Worm (Caenorhabditis elegans) whole organism, young adult: ENCODE results near the gene sru-4.

Source experiments
- B0019.2 ChIP-seq: fragments of 200-800 bp; sonication (Bioruptor generic); conservative IDR thresholded peaks from 2 replicates; pipeline ENCODE4 v1.3.6; 2022; ENCODE audit warnings: missing genetic modification reagents, missing genetic modification characterization, missing compliant biosample characterization
- B0336.3 ChIP-seq: fragments of 200-800 bp; sonication (Bioruptor generic); IDR thresholded peaks from 2 replicates; pipeline ENCODE4 v1.3.6; 2022; ENCODE audit warnings: missing genetic modification characterization, missing compliant biosample characterization
- C06A6.2 ChIP-seq: fragments of 200-800 bp; sonication (Bioruptor generic); conservative IDR thresholded peaks from 2 replicates; pipeline ENCODE4 v1.3.6; 2022; ENCODE audit warnings: missing genetic modification characterization, missing compliant biosample characterization
- F23B12.7 ChIP-seq: sonication (generic microtip); optimal IDR thresholded peaks from 2 replicates; lab custom pipeline; 2017; ENCODE audit warnings: missing genetic modification characterization, mild to moderate bottlenecking, missing compliant biosample characterization, antibody characterized with exemption, moderate library complexity; ENCODE audit not compliant: insufficient read depth
- F33H1.4 ChIP-seq: fragments of 200-800 bp; sonication (Bioruptor generic); IDR thresholded peaks from 2 replicates; pipeline ENCODE4 v1.3.6; 2022; ENCODE audit warnings: missing genetic modification reagents, missing genetic modification characterization, missing compliant biosample characterization
- F37B4.10 ChIP-seq: fragments of 200-800 bp; sonication (Bioruptor generic); IDR thresholded peaks from 2 replicates; pipeline ENCODE4 v1.3.6; 2022; ENCODE audit warnings: missing genetic modification characterization, missing compliant biosample characterization
- F49E8.2 ChIP-seq: sonication (generic microtip); optimal IDR thresholded peaks from 3 replicates; lab custom pipeline; 2017; ENCODE audit warnings: missing genetic modification characterization, mild to moderate bottlenecking, missing compliant biosample characterization, antibody characterized with exemption, moderate library complexity; ENCODE audit not compliant: insufficient read depth
- T07F8.4 ChIP-seq: sonication (generic microtip); optimal IDR thresholded peaks from 2 replicates; lab custom pipeline; 2016; ENCODE audit warnings: mild to moderate bottlenecking, missing genetic modification characterization, moderate library complexity, missing compliant biosample characterization
- Y56A3A.18 ChIP-seq: fragments of 200-800 bp; sonication (Bioruptor generic); IDR thresholded peaks from 2 replicates; pipeline ENCODE4 v1.3.6; 2022; ENCODE audit warnings: missing genetic modification reagents, missing genetic modification characterization, missing compliant biosample characterization
- Y67H2A.10 ChIP-seq: fragments of 200-800 bp; sonication (Bioruptor generic); conservative IDR thresholded peaks from 2 replicates; pipeline ENCODE4 v1.3.6; 2022; ENCODE audit warnings: missing genetic modification reagents, missing genetic modification characterization, missing compliant biosample characterization
- ZK185.1 ChIP-seq: sonication (generic microtip); optimal IDR thresholded peaks from 2 replicates; lab custom pipeline; 2016; ENCODE audit warnings: mild to moderate bottlenecking, missing genetic modification characterization, missing compliant biosample characterization; ENCODE audit not compliant: poor library complexity, severe bottlenecking
- aptf-2 ChIP-seq: fragments of 200-800 bp; sonication (Bioruptor generic); conservative IDR thresholded peaks from 2 replicates; pipeline ENCODE4 v1.3.6; 2022; ENCODE audit warnings: missing genetic modification reagents, missing genetic modification characterization, missing compliant biosample characterization
- aptf-3 ChIP-seq: fragments of 200-800 bp; sonication (Bioruptor generic); IDR thresholded peaks from 2 replicates; pipeline ENCODE4 v1.3.6; 2022; ENCODE audit warnings: missing genetic modification characterization, missing compliant biosample characterization
- bed-2 ChIP-seq: fragments of 200-800 bp; sonication (Bioruptor generic); IDR thresholded peaks from 2 replicates; pipeline ENCODE4 v1.3.6; 2022; ENCODE audit warnings: missing genetic modification reagents, missing genetic modification characterization, missing compliant biosample characterization
- ccch-3 ChIP-seq: fragments of 200-800 bp; sonication (Bioruptor generic); optimal IDR thresholded peaks from 2 replicates; lab custom pipeline; 2018; ENCODE audit warnings: mild to moderate bottlenecking, missing genetic modification characterization, missing compliant biosample characterization
- die-1 ChIP-seq: sonication (generic microtip); optimal IDR thresholded peaks from 2 replicates; lab custom pipeline; 2016; ENCODE audit warnings: missing genotype, mild to moderate bottlenecking, missing genetic modification characterization, missing compliant biosample characterization
- dox-1 ChIP-seq: fragments of 200-800 bp; sonication (Bioruptor generic); IDR thresholded peaks from 2 replicates; pipeline ENCODE4 v1.3.6; 2022; ENCODE audit warnings: missing genetic modification reagents, missing genetic modification characterization, missing compliant biosample characterization
- efl-1 ChIP-seq: fragments of 150-350 bp; optimal IDR thresholded peaks from 2 replicates; lab custom pipeline; 2014; ENCODE audit warnings: missing biosample characterization, missing genetic modification reagents, missing genetic modification characterization
- egl-18 ChIP-seq: fragments of 200-800 bp; sonication (Bioruptor generic); IDR thresholded peaks from 2 replicates; pipeline ENCODE4 v1.3.6; 2022; ENCODE audit warnings: missing genetic modification reagents, missing genetic modification characterization, missing compliant biosample characterization
- egrh-3 ChIP-seq: fragments of 200-800 bp; sonication (Bioruptor generic); IDR thresholded peaks from 2 replicates; pipeline ENCODE4 v1.3.6; 2022; ENCODE audit warnings: missing genetic modification reagents, missing genetic modification characterization, missing compliant biosample characterization
- fkh-3 ChIP-seq: sonication (generic microtip); optimal IDR thresholded peaks from 2 replicates; lab custom pipeline; 2016; ENCODE audit warnings: mild to moderate bottlenecking, missing genetic modification characterization, missing compliant biosample characterization
- hlh-26 ChIP-seq: fragments of 200-800 bp; sonication (Bioruptor generic); conservative IDR thresholded peaks from 2 replicates; pipeline ENCODE4 v1.3.6; 2022; ENCODE audit warnings: missing genetic modification reagents, missing genetic modification characterization, missing compliant biosample characterization
- let-526 ChIP-seq: fragments of 200-800 bp; sonication (Bioruptor generic); IDR thresholded peaks from 2 replicates; pipeline ENCODE4 v1.3.6; 2022; ENCODE audit warnings: missing genetic modification reagents, missing genetic modification characterization, missing compliant biosample characterization
- lin-26 ChIP-seq: fragments of 200-800 bp; sonication (Bioruptor generic); IDR thresholded peaks from 2 replicates; pipeline ENCODE4 v1.3.6; 2022; ENCODE audit warnings: missing genetic modification reagents, missing genetic modification characterization, missing compliant biosample characterization
- lin-35 ChIP-seq, 3 experiments: fragments of 150-350 bp in 2 of 3; sonication (generic microtip) in 1 of 3; optimal IDR thresholded peaks; 2 replicates each; lab custom pipeline; 2014 to 2018; ENCODE audit warnings: missing biosample characterization in 3 of 3, missing genetic modification characterization in 3 of 3, missing genetic modification reagents in 3 of 3
- lin-40 ChIP-seq: sonication (generic microtip); optimal IDR thresholded peaks from 2 replicates; lab custom pipeline; 2016; ENCODE audit warnings: missing genetic modification characterization, mild to moderate bottlenecking, missing compliant biosample characterization, missing genotype, missing genetic modification reagents
- lin-54 ChIP-seq: fragments of 200-800 bp; sonication (Bioruptor generic); optimal IDR thresholded peaks from 2 replicates; lab custom pipeline; 2018; ENCODE audit warnings: mild to moderate bottlenecking, missing genetic modification characterization, missing compliant biosample characterization
- lsl-1 ChIP-seq: fragments of 200-800 bp; sonication (Bioruptor generic); optimal IDR thresholded peaks from 2 replicates; lab custom pipeline; 2018; ENCODE audit warnings: mild to moderate bottlenecking, missing genetic modification characterization, moderate library complexity, missing compliant biosample characterization
- lsy-27 ChIP-seq: sonication (generic microtip); optimal IDR thresholded peaks from 2 replicates; lab custom pipeline; 2017; ENCODE audit warnings: missing genetic modification characterization, mild to moderate bottlenecking, missing compliant biosample characterization, antibody characterized with exemption, missing genotype, borderline replicate concordance; ENCODE audit not compliant: insufficient read depth
- madf-3 ChIP-seq: fragments of 200-800 bp; sonication (Bioruptor generic); IDR thresholded peaks from 2 replicates; pipeline ENCODE4 v1.3.6; 2022; ENCODE audit warnings: missing genetic modification reagents, missing genetic modification characterization, missing compliant biosample characterization
- mel-28 ChIP-seq: sonication (generic microtip); optimal IDR thresholded peaks from 2 replicates; lab custom pipeline; 2016; ENCODE audit warnings: borderline replicate concordance, mild to moderate bottlenecking, missing genetic modification characterization, missing compliant biosample characterization
- mxl-1 ChIP-seq: sonication (generic microtip); optimal IDR thresholded peaks from 2 replicates; lab custom pipeline; 2016; ENCODE audit warnings: missing genetic modification characterization, missing compliant biosample characterization
- nfya-1 ChIP-seq: sonication (generic microtip); optimal IDR thresholded peaks from 2 replicates; lab custom pipeline; 2017; ENCODE audit warnings: antibody characterized with exemption, missing compliant biosample characterization, missing genetic modification characterization, borderline replicate concordance; ENCODE audit not compliant: insufficient read depth
- nfya-2 ChIP-seq: fragments of 200-800 bp; sonication (Bioruptor generic); IDR thresholded peaks from 2 replicates; pipeline ENCODE4 v1.3.6; 2022; ENCODE audit warnings: missing genetic modification reagents, missing genetic modification characterization, missing compliant biosample characterization
- nhr-80 ChIP-seq: sonication (generic microtip); optimal IDR thresholded peaks from 2 replicates; lab custom pipeline; 2016; ENCODE audit warnings: missing genetic modification characterization, missing compliant biosample characterization
- rcor-1 ChIP-seq: fragments of 200-800 bp; sonication (Bioruptor generic); IDR thresholded peaks from 2 replicates; pipeline ENCODE4 v1.3.6; 2022; ENCODE audit warnings: missing genetic modification reagents, missing genetic modification characterization, missing compliant biosample characterization
- repo-1 ChIP-seq: sonication (generic microtip); optimal IDR thresholded peaks from 2 replicates; lab custom pipeline; 2017; ENCODE audit warnings: mild to moderate bottlenecking, missing genetic modification characterization, missing compliant biosample characterization
- rpc-1 ChIP-seq, 2 experiments: fragments of 150-350 bp in 1 of 2; sonication (generic microtip) in 1 of 2; optimal IDR thresholded peaks; 2 replicates each; lab custom pipeline; 2014 to 2018; ENCODE audit warnings: missing biosample characterization in 1 of 2, missing genetic modification characterization in 1 of 2, missing genetic modification reagents in 1 of 2, missing genotype in 1 of 2
- sdz-38 ChIP-seq: sonication (generic microtip); optimal IDR thresholded peaks from 2 replicates; lab custom pipeline; 2016; ENCODE audit warnings: missing genotype, missing genetic modification characterization, missing compliant biosample characterization
- somi-1 ChIP-seq: fragments of 200-800 bp; sonication (Bioruptor generic); optimal IDR thresholded peaks from 2 replicates; lab custom pipeline; 2018; ENCODE audit warnings: mild to moderate bottlenecking, missing genetic modification characterization, missing compliant biosample characterization
- tbp1 ChIP-seq: fragments of 200-800 bp; sonication (Bioruptor generic); optimal IDR thresholded peaks from 2 replicates; lab custom pipeline; 2018; ENCODE audit warnings: mild to moderate bottlenecking, missing genetic modification characterization, missing compliant biosample characterization
- tbx-9 ChIP-seq: sonication (generic microtip); optimal IDR thresholded peaks from 2 replicates; lab custom pipeline; 2016; ENCODE audit warnings: borderline replicate concordance, missing genetic modification characterization, inconsistent platforms, missing compliant biosample characterization
- tlf-1 ChIP-seq: fragments of 200-800 bp; sonication (Bioruptor generic); optimal IDR thresholded peaks from 2 replicates; lab custom pipeline; 2018; ENCODE audit warnings: mild to moderate bottlenecking, missing genetic modification characterization, missing compliant biosample characterization
- unc-130 ChIP-seq: sonication (generic microtip); optimal IDR thresholded peaks from 2 replicates; lab custom pipeline; 2016; ENCODE audit warnings: missing genetic modification reagents, missing genetic modification characterization, missing compliant biosample characterization
- unc-62 ChIP-seq: fragments of 150-350 bp; optimal IDR thresholded peaks from 2 replicates; lab custom pipeline; 2014; ENCODE audit warnings: missing biosample characterization, missing genetic modification reagents, missing genetic modification characterization
- ztf-18 ChIP-seq: sonication (generic microtip); optimal IDR thresholded peaks from 2 replicates; lab custom pipeline; 2016; ENCODE audit warnings: missing genotype, mild to moderate bottlenecking, missing genetic modification characterization, missing compliant biosample characterization
- ztf-26 ChIP-seq: sonication (generic microtip); optimal IDR thresholded peaks from 2 replicates; lab custom pipeline; 2017; ENCODE audit warnings: missing genetic modification characterization, missing compliant biosample characterization

The sru-4 gene

DNA sequence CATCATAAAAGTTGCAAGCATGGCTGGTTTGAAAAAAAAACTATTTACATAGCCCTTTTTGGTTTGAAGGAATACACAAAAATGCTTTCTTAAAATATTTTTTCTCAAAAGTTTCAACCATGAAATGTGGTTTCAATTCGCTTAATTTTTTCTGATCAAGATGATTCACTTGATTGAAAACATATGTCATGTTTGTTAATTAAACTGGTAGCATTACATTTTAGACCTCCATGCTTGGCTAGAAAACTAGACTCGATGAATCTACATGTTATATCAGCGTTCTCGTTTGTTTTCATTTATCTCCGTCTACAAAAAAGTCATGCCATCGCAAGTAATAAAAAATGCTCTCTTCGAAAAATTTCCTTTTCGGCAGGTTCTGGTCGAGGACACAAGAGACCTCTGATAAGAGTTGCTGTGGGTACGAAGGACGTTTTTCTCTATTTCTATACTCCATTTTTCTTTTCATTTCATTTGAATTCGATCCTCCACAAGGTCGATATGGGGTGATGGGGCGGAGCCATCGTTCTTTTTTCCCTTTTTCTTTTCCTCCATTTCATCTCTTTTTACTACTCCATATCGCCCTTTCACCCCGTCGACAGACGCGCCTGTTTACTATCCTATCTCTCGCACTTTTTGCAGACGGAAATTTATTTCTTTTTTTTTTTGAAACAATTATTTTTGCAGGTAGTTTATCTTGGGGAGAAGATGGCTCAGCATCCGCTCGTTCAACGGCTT is 27.7 kb downstream of the sru-4 start, which contains the start of gene elo-1 (continued):
- TF ChIP-seq somi-1 (GFP tag; lab: Kevin White, UChicago) (no peak), sdz-38 (tag; lab: Kevin White, UChicago) (no peak), egl-18 (no peak), tbx-9 (tag; lab: Kevin White, UChicago) (no peak), tbp1 (GFP tag; lab: Kevin White, UChicago) (peak; percentile 2), rpc-1 (optimal IDR thresholded peaks at IDR 0.05; lab: Kevin White, UChicago) (no peak), rpc-1 (tag; optimal IDR thresholded peaks at IDR 0.05; lab: Kevin White, UChicago) (no peak), fkh-3 (no peak), Y67H2A.10 (GFP tag; lab: Robert Waterston, UW) (no peak), F33H1.4 (GFP tag; lab: Robert Waterston, UW) (no peak), lin-40 (tag; lab: Kevin White, UChicago) (peak; percentile 51), ZK185.1 (no peak), rcor-1 (no peak), let-526 (GFP tag; lab: Robert Waterston, UW) (no peak), lsy-27 (tag; lab: Kevin White, UChicago) (no peak), F23B12.7 (tag; lab: Kevin White, UChicago) (no peak), egrh-3 (GFP tag; lab: Robert Waterston, UW) (no peak), unc-62 (no peak), aptf-3 (GFP tag; lab: Robert Waterston, UW) (no peak), madf-3 (GFP tag; lab: Robert Waterston, UW) (no peak), F37B4.10 (GFP tag; lab: Robert Waterston, UW) (no peak), unc-130 (GFP tag; lab: Kevin White, UChicago) (no peak), aptf-2 (GFP tag; lab: Robert Waterston, UW) (no peak), tlf-1 (GFP tag; lab: Kevin White, UChicago) (no peak), C06A6.2 (GFP tag; lab: Robert Waterston, UW) (0 out of 2 replicates have a peak, but pooled peaks have one; percentile 52), lsl-1 (GFP tag; lab: Kevin White, UChicago) (no peak), T07F8.4 (tag; lab: Kevin White, UChicago) (no peak), efl-1 (no peak), Y56A3A.18 (GFP tag; lab: Robert Waterston, UW) (no peak), mel-28 (no peak), nfya-2 (GFP tag; lab: Robert Waterston, UW) (no peak), nfya-1 (tag; lab: Kevin White, UChicago) (no peak), ztf-26 (no peak), bed-2 (no peak), ccch-3 (no peak), lin-35 (GFP tag; optimal IDR thresholded peaks at IDR 0.05; lab: Kevin White, UChicago) (no peak), dox-1 (GFP tag; lab: Robert Waterston, UW) (peak; percentile 67), nhr-80 (peak; percentile 98), hlh-26 (GFP tag; lab: Robert Waterston, UW) (no peak), lin-54 (GFP tag; lab: Kevin White, UChicago) (peak; percentile 29), F49E8.2 (no peak), die-1 (tag; lab: Kevin White, UChicago) (no peak), B0336.3 (peak; percentile 44; the same call in 1 of the 2 replicates), repo-1 (tag; lab: Kevin White, UChicago) (no peak), ztf-18 (no peak), B0019.2 (GFP tag; lab: Robert Waterston, UW) (no peak), lin-26 (GFP tag; lab: Robert Waterston, UW) (no peak; the same call in 1 of the 2 replicates), mxl-1 (tag; lab: Kevin White, UChicago) (no peak)
